Fruit fly (Drosophila melanogaster) whole organism, prepupa: ENCODE measurements around the gene sra.

ENCODE experiments used
- Blimp-1 ChIP-seq: fragments of 200-800 bp; sonication (Bioruptor generic); optimal IDR thresholded peaks from 3 replicates; lab custom pipeline; 2017; ENCODE audit warnings: missing biosample characterization, missing genetic modification characterization, mild to moderate bottlenecking, moderate library complexity, missing genetic modification reagents
- CG10631 ChIP-seq: fragments of 200-800 bp; sonication (Bioruptor generic); optimal IDR thresholded peaks from 2 replicates; lab custom pipeline; 2016; ENCODE audit warnings: missing biosample characterization, missing genetic modification characterization
- CG10669 ChIP-seq: fragments of 200-800 bp; sonication (Bioruptor generic); optimal IDR thresholded peaks from 3 replicates; lab custom pipeline; 2018; ENCODE audit warnings: missing biosample characterization, mild to moderate bottlenecking, missing genetic modification characterization, moderate library complexity
- CG11294 ChIP-seq: fragments of 200-800 bp; sonication (Bioruptor generic); IDR thresholded peaks from 2 replicates; pipeline ENCODE4 v1.3.6; 2022; ENCODE audit warnings: missing biosample characterization, missing genetic modification characterization
- CG11762 ChIP-seq: fragments of 200-800 bp; sonication (Bioruptor generic); optimal IDR thresholded peaks from 3 replicates; lab custom pipeline; 2016; ENCODE audit warnings: missing biosample characterization, missing genetic modification characterization; ENCODE audit not compliant: insufficient read depth
- CG11902 ChIP-seq: fragments of 200-800 bp; sonication (Bioruptor generic); optimal IDR thresholded peaks from 3 replicates; lab custom pipeline; 2016; ENCODE audit warnings: missing biosample characterization, missing genetic modification characterization
- CG15336 ChIP-seq: fragments of 200-800 bp; sonication (Bioruptor generic); IDR thresholded peaks from 2 replicates; pipeline ENCODE4 v1.3.6; 2022; ENCODE audit warnings: missing biosample characterization, missing genetic modification characterization
- CG1621 ChIP-seq: fragments of 200-800 bp; sonication (Bioruptor generic); optimal IDR thresholded peaks from 3 replicates; lab custom pipeline; 2018; ENCODE audit warnings: missing biosample characterization, mild to moderate bottlenecking, missing genetic modification characterization
- CG16779 ChIP-seq: fragments of 200-800 bp; sonication (Bioruptor generic); optimal IDR thresholded peaks from 3 replicates; lab custom pipeline; 2017; ENCODE audit warnings: missing biosample characterization, mild to moderate bottlenecking, missing genetic modification characterization
- CG32006 ChIP-seq: fragments of 200-800 bp; sonication (Bioruptor generic); optimal IDR thresholded peaks from 3 replicates; lab custom pipeline; 2017; ENCODE audit warnings: missing biosample characterization, mild to moderate bottlenecking, missing genetic modification characterization
- CG34406 ChIP-seq: fragments of 200-800 bp; sonication (Bioruptor generic); optimal IDR thresholded peaks from 3 replicates; lab custom pipeline; 2016; ENCODE audit warnings: missing biosample characterization, missing genetic modification characterization
- CG3919 ChIP-seq: fragments of 200-800 bp; sonication (Bioruptor generic); optimal IDR thresholded peaks from 3 replicates; lab custom pipeline; 2016; ENCODE audit warnings: missing biosample characterization, missing genetic modification characterization
- CG6163 ChIP-seq: fragments of 200-800 bp; sonication (Bioruptor generic); IDR thresholded peaks from 3 replicates; pipeline ENCODE4 v1.3.6; 2022; ENCODE audit warnings: missing biosample characterization, missing genetic modification characterization
- CG6792 ChIP-seq: fragments of 200-800 bp; sonication (Bioruptor generic); optimal IDR thresholded peaks from 3 replicates; lab custom pipeline; 2016; ENCODE audit warnings: missing biosample characterization, missing genetic modification characterization
- CG6854 ChIP-seq: fragments of 200-800 bp; sonication (Bioruptor generic); optimal IDR thresholded peaks from 2 replicates; lab custom pipeline; 2017; ENCODE audit warnings: missing biosample characterization, mild to moderate bottlenecking, missing genetic modification characterization
- CG7368 ChIP-seq: fragments of 200-800 bp; sonication (Bioruptor generic); optimal IDR thresholded peaks from 3 replicates; lab custom pipeline; 2016; ENCODE audit warnings: missing biosample characterization, missing genetic modification characterization
- CG8119 ChIP-seq: fragments of 200-800 bp; sonication (Bioruptor generic); IDR thresholded peaks from 3 replicates; pipeline ENCODE4 v1.3.6; 2022; ENCODE audit warnings: missing biosample characterization, missing genetic modification characterization
- CG8319 ChIP-seq: fragments of 200-800 bp; sonication (Bioruptor generic); optimal IDR thresholded peaks from 3 replicates; lab custom pipeline; 2016; ENCODE audit warnings: missing biosample characterization, missing genetic modification characterization
- CG9139 ChIP-seq: fragments of 200-800 bp; sonication (Bioruptor generic); optimal IDR thresholded peaks from 3 replicates; lab custom pipeline; 2017; ENCODE audit warnings: missing biosample characterization, mild to moderate bottlenecking, missing genetic modification characterization
- Eip75B ChIP-seq: fragments of 200-800 bp; sonication (Bioruptor generic); optimal IDR thresholded peaks from 3 replicates; lab custom pipeline; 2016; ENCODE audit warnings: missing biosample characterization, missing genetic modification characterization
- Eip78C ChIP-seq: fragments of 200-800 bp; sonication (Bioruptor generic); peaks from one replicate; lab custom pipeline; 2016; ENCODE audit warnings: missing biosample characterization, missing genetic modification characterization
- Eip93F ChIP-seq: fragments of 200-800 bp; sonication (Bioruptor generic); optimal IDR thresholded peaks from 2 replicates; lab custom pipeline; 2016; ENCODE audit warnings: missing biosample characterization, mild to moderate bottlenecking, missing genetic modification characterization
- Ets96B ChIP-seq: fragments of 200-800 bp; optimal IDR thresholded peaks from 2 replicates; lab custom pipeline; 2019; ENCODE audit warnings: missing biosample characterization, mild to moderate bottlenecking, missing genetic modification characterization, moderate library complexity
- Hr38 ChIP-seq: sonication (Bioruptor generic); optimal IDR thresholded peaks from 2 replicates; lab custom pipeline; 2016; ENCODE audit warnings: missing biosample characterization, missing genetic modification characterization
- Hr4 ChIP-seq: fragments of 200-800 bp; sonication (Bioruptor generic); optimal IDR thresholded peaks from 3 replicates; lab custom pipeline; 2016; ENCODE audit warnings: missing biosample characterization, missing genetic modification characterization
- Lpt ChIP-seq: fragments of 200-800 bp; sonication (Bioruptor generic); optimal IDR thresholded peaks from 3 replicates; lab custom pipeline; 2016; ENCODE audit warnings: missing biosample characterization, missing genetic modification characterization
- Met ChIP-seq: fragments of 200-800 bp; sonication (Bioruptor generic); optimal IDR thresholded peaks from 3 replicates; lab custom pipeline; 2016; ENCODE audit warnings: missing biosample characterization, missing genetic modification characterization
- OdsH ChIP-seq: fragments of 200-800 bp; sonication (Bioruptor generic); optimal IDR thresholded peaks from 3 replicates; lab custom pipeline; 2016; ENCODE audit warnings: missing biosample characterization, missing genetic modification characterization
- Smox ChIP-seq: fragments of 200-800 bp; sonication (Bioruptor generic); optimal IDR thresholded peaks from 3 replicates; lab custom pipeline; 2016; ENCODE audit warnings: missing biosample characterization, missing genetic modification characterization
- Sox102F ChIP-seq: fragments of 200-800 bp; sonication (Bioruptor generic); optimal IDR thresholded peaks from 2 replicates; lab custom pipeline; 2016; ENCODE audit warnings: missing biosample characterization, mild to moderate bottlenecking, missing genetic modification characterization
- Sox15 ChIP-seq: fragments of 200-800 bp; sonication (Bioruptor generic); optimal IDR thresholded peaks from 3 replicates; lab custom pipeline; 2016; ENCODE audit warnings: missing biosample characterization, missing genetic modification characterization
- acj6 ChIP-seq: fragments of 200-800 bp; sonication (Bioruptor generic); optimal IDR thresholded peaks from 3 replicates; lab custom pipeline; 2016; ENCODE audit warnings: missing biosample characterization, missing genetic modification characterization
- dac ChIP-seq: fragments of 200-800 bp; sonication (Bioruptor generic); optimal IDR thresholded peaks from 2 replicates; lab custom pipeline; 2017; ENCODE audit warnings: missing biosample characterization, mild to moderate bottlenecking, missing genetic modification characterization
- dsx ChIP-seq: fragments of 200-800 bp; optimal IDR thresholded peaks from 3 replicates; lab custom pipeline; 2019; ENCODE audit warnings: missing biosample characterization, mild to moderate bottlenecking, missing genetic modification characterization, moderate library complexity; ENCODE audit not compliant: poor library complexity, severe bottlenecking
- eg ChIP-seq: fragments of 200-800 bp; sonication (Bioruptor generic); IDR thresholded peaks from 3 replicates; pipeline ENCODE4 v1.3.6; 2022; ENCODE audit warnings: missing biosample characterization, missing genetic modification characterization
- esn ChIP-seq: fragments of 200-800 bp; sonication (Bioruptor generic); optimal IDR thresholded peaks from 2 replicates; lab custom pipeline; 2016; ENCODE audit warnings: missing biosample characterization, mild to moderate bottlenecking, missing genetic modification characterization, moderate library complexity
- fd59A ChIP-seq: fragments of 200-800 bp; sonication (Bioruptor generic); optimal IDR thresholded peaks from 2 replicates; lab custom pipeline; 2017; ENCODE audit warnings: missing biosample characterization, mild to moderate bottlenecking, missing genetic modification characterization, missing genetic modification reagents
- fd85E ChIP-seq: fragments of 200-800 bp; sonication (Bioruptor generic); optimal IDR thresholded peaks from 3 replicates; lab custom pipeline; 2016; ENCODE audit warnings: missing biosample characterization, missing genetic modification characterization
- lz ChIP-seq: fragments of 200-800 bp; sonication (Bioruptor generic); optimal IDR thresholded peaks from 3 replicates; lab custom pipeline; 2016; ENCODE audit warnings: missing biosample characterization, missing genetic modification characterization
- net ChIP-seq: fragments of 200-800 bp; sonication (Bioruptor generic); optimal IDR thresholded peaks from 3 replicates; lab custom pipeline; 2016; ENCODE audit warnings: missing biosample characterization, missing genetic modification characterization
- pdm3 ChIP-seq: fragments of 200-800 bp; sonication (Bioruptor generic); optimal IDR thresholded peaks from 3 replicates; lab custom pipeline; 2016; ENCODE audit warnings: missing biosample characterization, missing genetic modification characterization
- salr ChIP-seq, 2 experiments: fragments of 200-800 bp; sonication (Bioruptor generic); optimal IDR thresholded peaks; 3 replicates each; lab custom pipeline; 2016 to 2018; ENCODE audit warnings: missing biosample characterization in 2 of 2, missing genetic modification characterization in 2 of 2, mild to moderate bottlenecking in 1 of 2
- svp ChIP-seq: fragments of 200-800 bp; sonication (Bioruptor generic); peaks from one replicate; lab custom pipeline; 2016; ENCODE audit warnings: missing biosample characterization, missing genetic modification characterization
- vri ChIP-seq: fragments of 200-800 bp; sonication (Bioruptor generic); optimal IDR thresholded peaks from 3 replicates; lab custom pipeline; 2016; ENCODE audit warnings: missing biosample characterization, mild to moderate bottlenecking, missing genetic modification characterization

sra gene

DNA sequence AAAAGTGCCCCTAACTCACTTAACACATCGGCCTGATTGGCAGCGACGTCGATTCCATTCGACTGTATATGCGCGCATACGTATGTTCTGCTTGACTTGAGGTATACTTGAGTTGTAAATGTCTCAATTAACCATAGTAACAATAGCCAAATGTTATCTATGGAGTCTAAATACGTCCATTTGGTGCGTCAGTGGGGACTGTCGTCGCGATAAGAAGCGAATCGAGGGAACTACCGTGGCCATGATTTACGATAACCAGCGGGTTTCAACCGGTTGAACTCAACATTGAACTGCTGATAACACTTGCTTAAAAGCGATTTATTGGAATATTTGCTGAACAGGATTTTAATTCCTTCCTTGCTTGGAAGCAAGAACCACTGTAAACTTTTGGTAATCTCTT, 4.0 kb downstream of the sra start:
- no peak for TF ChIP-seq CG10631 (GFP tag; lab: Kevin White, UChicago)
- TF ChIP-seq salr (GFP tag; optimal IDR thresholded peaks at IDR 0.05; lab: Kevin White, UChicago): no peak
- no peak for TF ChIP-seq Ets96B
- TF ChIP-seq vri: no peak
- TF ChIP-seq CG16779 (tag; lab: Kevin White, UChicago): no peak
- no peak for TF ChIP-seq Met (GFP tag; lab: Kevin White, UChicago)
- TF ChIP-seq Sox15: no peak
- TF ChIP-seq CG1621 (tag; lab: Kevin White, UChicago): no peak
- no peak for TF ChIP-seq Hr38 (GFP tag; lab: Kevin White, UChicago)
- no peak for TF ChIP-seq Blimp-1 (GFP tag; lab: Kevin White, UChicago)
- no peak for TF ChIP-seq fd85E (GFP tag; lab: Kevin White, UChicago)
- TF ChIP-seq dac (GFP tag; lab: Kevin White, UChicago): no peak
- TF ChIP-seq CG11902 (GFP tag; lab: Kevin White, UChicago): no peak
- no peak for TF ChIP-seq svp (GFP tag; lab: Kevin White, UChicago)
- no peak for TF ChIP-seq net (GFP tag; lab: Kevin White, UChicago)
- TF ChIP-seq Sox102F (GFP tag; lab: Kevin White, UChicago): no peak
- no peak for TF ChIP-seq CG6854 (GFP tag; lab: Kevin White, UChicago)
- no peak for TF ChIP-seq CG34406 (GFP tag; lab: Kevin White, UChicago)
- TF ChIP-seq CG7368 (GFP tag; lab: Kevin White, UChicago): no peak

DNA sequence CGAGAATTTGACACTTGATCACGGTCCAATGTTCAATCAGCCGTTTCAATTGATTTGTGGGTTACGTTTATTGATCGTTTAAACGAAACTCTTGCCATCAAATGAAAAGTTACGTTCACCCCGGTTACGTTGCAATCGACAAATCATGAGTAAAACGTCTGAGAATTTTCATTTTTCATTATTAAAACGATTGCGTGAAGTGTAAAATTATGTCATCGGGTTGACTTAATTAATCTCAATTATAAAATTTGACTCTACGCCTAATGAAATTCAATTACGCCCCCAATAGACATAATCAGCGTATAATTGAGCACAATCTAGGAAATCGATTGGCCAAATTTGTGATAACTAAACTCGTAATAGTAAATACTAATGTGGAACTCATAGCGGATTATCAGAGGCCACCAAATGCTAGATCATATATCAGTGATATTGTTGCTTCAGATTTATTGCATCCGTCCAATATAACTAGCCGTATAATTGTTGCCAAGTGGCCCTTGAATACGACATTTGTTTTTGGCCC, 13.8 kb downstream of the sra start:
- TF ChIP-seq CG32006: no peak
- no peak for TF ChIP-seq OdsH (GFP tag; lab: Kevin White, UChicago)
- no peak for TF ChIP-seq CG8119 (GFP tag; lab: Robert Waterston, UW)
- no peak for TF ChIP-seq vri
- TF ChIP-seq eg (GFP tag; lab: Robert Waterston, UW): no peak
- TF ChIP-seq fd59A: no peak
- no peak for TF ChIP-seq Eip93F
- TF ChIP-seq CG11762 (GFP tag; lab: Kevin White, UChicago): no peak
- TF ChIP-seq CG16779 (tag; lab: Kevin White, UChicago): no peak
- no peak for TF ChIP-seq CG11294 (GFP tag; lab: Robert Waterston, UW)
- no peak for TF ChIP-seq Lpt (GFP tag; lab: Kevin White, UChicago)
- no peak for TF ChIP-seq dsx
- TF ChIP-seq Smox (GFP tag; lab: Kevin White, UChicago): no peak
- no peak for TF ChIP-seq CG6854 (GFP tag; lab: Kevin White, UChicago)
- no peak for TF ChIP-seq Eip78C
- no peak for TF ChIP-seq CG6792
- no peak for TF ChIP-seq fd85E (GFP tag; lab: Kevin White, UChicago)

DNA sequence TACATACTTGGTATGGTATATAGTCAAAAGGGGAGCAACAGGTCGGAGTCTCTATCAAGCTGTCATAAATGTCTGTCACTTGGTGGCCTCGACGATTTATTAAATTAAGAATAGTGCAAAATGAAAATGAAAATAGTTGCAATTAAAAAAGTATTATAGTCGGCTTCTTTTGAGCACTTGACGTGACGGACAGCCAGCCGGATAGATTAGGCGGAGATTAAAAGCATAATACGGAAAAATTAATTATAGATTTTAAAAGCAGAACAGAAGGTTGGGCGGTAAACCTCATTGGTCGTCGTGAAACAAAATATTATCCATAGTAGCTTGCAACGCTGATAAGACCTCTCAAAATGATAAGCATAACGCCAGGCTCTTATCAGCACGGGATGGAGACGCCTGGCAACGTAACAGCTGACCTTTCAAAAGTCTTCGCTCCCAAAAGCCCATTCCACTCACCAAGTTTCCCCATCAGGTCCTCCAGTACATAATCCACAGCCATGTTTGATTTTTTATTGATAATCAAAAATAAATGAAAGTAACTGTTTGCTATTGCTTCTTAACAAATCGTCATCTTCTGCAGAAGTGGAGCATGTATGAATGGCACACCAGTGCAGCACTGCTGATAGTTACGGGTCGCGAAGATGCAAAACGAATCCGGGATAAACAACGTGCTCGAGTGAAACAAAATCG, 15.7 kb downstream of the sra start:
- TF ChIP-seq dac (GFP tag; lab: Kevin White, UChicago): no peak
- TF ChIP-seq lz (GFP tag; lab: Kevin White, UChicago): no peak
- peak; percentile 50 for TF ChIP-seq Eip78C
- peak; percentile 92 for TF ChIP-seq svp (GFP tag; lab: Kevin White, UChicago)
- 0 out of 3 replicates have a peak, but pooled peaks have one; percentile 20 for TF ChIP-seq CG6163 (GFP tag; lab: Robert Waterston, UW)
- TF ChIP-seq vri: peak; percentile 17

DNA sequence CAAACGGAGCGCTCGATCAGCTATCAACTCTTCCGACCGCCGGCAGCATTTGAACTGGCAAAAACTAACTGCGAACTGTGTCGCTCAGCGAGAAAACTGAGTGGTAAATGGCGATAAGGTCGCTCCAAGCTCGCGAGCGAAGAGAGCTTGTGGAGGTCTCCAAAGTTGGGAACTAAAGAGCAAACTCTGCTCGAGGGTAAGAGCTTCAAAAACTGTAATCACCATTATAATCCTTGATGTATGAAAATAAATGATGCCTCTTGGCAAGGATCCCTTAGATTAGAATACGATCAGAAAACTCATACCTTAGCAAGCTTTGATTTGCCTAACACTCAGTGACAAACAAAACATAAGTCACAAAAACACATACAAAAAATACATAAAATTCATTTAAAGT, 16.2 kb downstream of the sra start, which contains the start of the genes CG6126 and CG31287:
Gene CG6126 (minus strand): TSS at position 59 of the 397 bp plus-strand sequence.
Gene CG31287 (plus strand): TSS at position 347 of the 397 bp plus-strand sequence.
- TF ChIP-seq CG9139 (GFP tag; lab: Kevin White, UChicago): no peak
- no peak for TF ChIP-seq CG6163 (GFP tag; lab: Robert Waterston, UW)
- TF ChIP-seq CG10631 (GFP tag; lab: Kevin White, UChicago): no peak
- TF ChIP-seq CG10669 (GFP tag; lab: Kevin White, UChicago): no peak
- TF ChIP-seq Met (GFP tag; lab: Kevin White, UChicago): no peak
- peak; percentile 6 for TF ChIP-seq vri
- no peak for TF ChIP-seq eg (GFP tag; lab: Robert Waterston, UW)
- TF ChIP-seq OdsH (GFP tag; lab: Kevin White, UChicago): no peak
- 0 out of 2 replicates have a peak, but pooled peaks have one; percentile 16 for TF ChIP-seq CG15336 (GFP tag; lab: Robert Waterston, UW)
- no peak for TF ChIP-seq Eip78C
- TF ChIP-seq acj6 (GFP tag; lab: Kevin White, UChicago): no peak
- no peak for TF ChIP-seq CG16779 (tag; lab: Kevin White, UChicago)
- TF ChIP-seq esn (GFP tag; lab: Kevin White, UChicago): no peak
- TF ChIP-seq CG6854 (GFP tag; lab: Kevin White, UChicago): peak; percentile 34
- TF ChIP-seq Hr4 (GFP tag; lab: Kevin White, UChicago): no peak
- TF ChIP-seq net (GFP tag; lab: Kevin White, UChicago): no peak
- TF ChIP-seq fd85E (GFP tag; lab: Kevin White, UChicago): no peak
- no peak for TF ChIP-seq CG3919 (GFP tag; lab: Kevin White, UChicago)
- TF ChIP-seq CG1621 (tag; lab: Kevin White, UChicago): peak; percentile 7
- TF ChIP-seq CG11902 (GFP tag; lab: Kevin White, UChicago): no peak
- TF ChIP-seq CG8319: peak; percentile 88
- TF ChIP-seq Eip75B (GFP tag; lab: Kevin White, UChicago): no peak
- TF ChIP-seq pdm3: no peak
